Worm (Caenorhabditis elegans) whole organism, mixed stage, embryonic: ENCODE results near the gene Y6E2A.7.

ENCODE experiments used
- blmp-1 ChIP-seq: fragments of 150-350 bp; optimal IDR thresholded peaks from 2 replicates; lab custom pipeline; 2014; ENCODE audit warnings: missing biosample characterization, missing genetic modification characterization
- ceh-39 ChIP-seq: fragments of 150-350 bp; optimal IDR thresholded peaks from 2 replicates; lab custom pipeline; 2014; ENCODE audit warnings: missing biosample characterization, missing genetic modification characterization
- ceh-43 ChIP-seq: fragments of 200-800 bp; sonication (Bioruptor generic); optimal IDR thresholded peaks from 2 replicates; lab custom pipeline; 2018; ENCODE audit warnings: mild to moderate bottlenecking, missing genetic modification characterization, moderate library complexity, missing compliant biosample characterization
- drap-1 ChIP-seq: fragments of 200-800 bp; sonication (Bioruptor generic); optimal IDR thresholded peaks from 3 replicates; lab custom pipeline; 2018; ENCODE audit warnings: mild to moderate bottlenecking, missing genetic modification characterization, missing compliant biosample characterization
- elt-1 ChIP-seq: sonication (generic microtip); optimal IDR thresholded peaks from 2 replicates; lab custom pipeline; 2017; ENCODE audit warnings: missing genetic modification characterization, mild to moderate bottlenecking, missing compliant biosample characterization, antibody characterized with exemption, moderate library complexity, borderline replicate concordance; ENCODE audit not compliant: insufficient read depth
- lin-13 ChIP-seq: fragments of 150-350 bp; optimal IDR thresholded peaks from 2 replicates; lab custom pipeline; 2014; ENCODE audit warnings: missing biosample characterization, missing genetic modification characterization
- nhr-2 ChIP-seq: fragments of 150-350 bp; optimal IDR thresholded peaks from 2 replicates; lab custom pipeline; 2014; ENCODE audit warnings: missing biosample characterization, missing genetic modification characterization
- snpc-4 ChIP-seq: fragments of 150-350 bp; optimal IDR thresholded peaks from 2 replicates; lab custom pipeline; 2014; ENCODE audit warnings: missing biosample characterization, missing genetic modification characterization
- unc-120 ChIP-seq: sonication (generic microtip); optimal IDR thresholded peaks from 2 replicates; lab custom pipeline; 2017; ENCODE audit warnings: missing genetic modification characterization, missing compliant biosample characterization; ENCODE audit not compliant: poor library complexity, severe bottlenecking
- unc-39 ChIP-seq: fragments of 150-350 bp; optimal IDR thresholded peaks from 2 replicates; lab custom pipeline; 2014; ENCODE audit warnings: missing biosample characterization, missing genetic modification characterization
- ztf-11 ChIP-seq: fragments of 150-350 bp; optimal IDR thresholded peaks from 2 replicates; lab custom pipeline; 2014; ENCODE audit warnings: missing biosample characterization, missing genetic modification characterization

DNA sequence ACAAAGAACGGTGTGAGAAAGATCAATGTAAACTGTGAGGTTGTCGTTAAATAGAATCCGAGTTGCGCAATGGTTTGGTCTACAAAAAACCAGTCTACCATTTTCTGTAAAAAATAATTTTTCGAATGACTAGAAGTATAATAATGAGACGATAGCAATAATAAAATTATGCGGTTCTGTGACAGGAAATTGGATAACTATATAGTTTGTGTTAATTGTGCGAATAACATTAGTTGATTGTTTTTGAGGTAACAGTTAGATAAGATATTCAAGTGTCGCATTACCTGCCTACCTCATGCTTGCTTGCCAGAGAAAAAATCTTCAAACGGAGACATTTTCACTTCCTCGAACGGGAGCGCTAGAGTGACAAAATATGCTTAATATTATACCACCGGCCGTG is 22.2 kb downstream of the Y6E2A.7 start, which contains the start of gene str-18:
- TF ChIP-seq unc-120 (tag; lab: Kevin White, UChicago) = no peak
- TF ChIP-seq blmp-1 (tag; lab: Kevin White, UChicago) = no peak
- TF ChIP-seq ceh-39 (tag; lab: Kevin White, UChicago) = no peak
- no peak for TF ChIP-seq ztf-11 (tag; lab: Kevin White, UChicago)
- TF ChIP-seq snpc-4 = no peak
- no peak for TF ChIP-seq elt-1 (tag; lab: Kevin White, UChicago)
- TF ChIP-seq nhr-2 (tag; lab: Kevin White, UChicago) = no peak
- no peak for TF ChIP-seq ceh-43
- TF ChIP-seq lin-13 (tag; lab: Kevin White, UChicago) = no peak
- no peak for TF ChIP-seq drap-1
- no peak for TF ChIP-seq unc-39 (tag; lab: Kevin White, UChicago)
